Fruit fly (Drosophila melanogaster): Measurements from ENCODE around the gene dls.

Gene dls

dm6 chr3L:16157251-16158190 lies 43.6 kb upstream of the dls start (continued):
- TF ChIP-seq CG34406 (GFP tag; optimal IDR thresholded peaks at IDR 0.05) (peak; percentile 37), CG6854 (GFP tag; optimal IDR thresholded peaks at IDR 0.05) (no peak), pdm3 (GFP tag; optimal IDR thresholded peaks at IDR 0.05) (peak; percentile 57), Smox (GFP tag; optimal IDR thresholded peaks at IDR 0.05) (peak; percentile 26), Met (GFP tag; optimal IDR thresholded peaks at IDR 0.05) (peak; percentile 38), spab (GFP tag; optimal IDR thresholded peaks at IDR 0.05) (peak; percentile 10), ss (GFP tag; optimal IDR thresholded peaks at IDR 0.05) (peak in 1 of 2 experiments; percentile 51), CG31627 (GFP tag; optimal IDR thresholded peaks at IDR 0.05) (peak; percentile 37), Blimp-1 (GFP tag; optimal IDR thresholded peaks at IDR 0.05) (no peak), CG11762 (GFP tag; optimal IDR thresholded peaks at IDR 0.05; ENCODE audit: insufficient read depth) (peak; percentile 41), Eip75B (GFP tag; optimal IDR thresholded peaks at IDR 0.05) (peak; percentile 62), Eip78C (GFP tag) (peak; percentile 90), eg (GFP tag; IDR thresholded peaks at IDR 0.05) (peak; percentile 40; the same call in 2 of the 3 replicates), Ets96B (tag; optimal IDR thresholded peaks at IDR 0.05) (peak; percentile 28), Sox102F (GFP tag; optimal IDR thresholded peaks at IDR 0.05) (no peak), CG15336 (GFP tag; IDR thresholded peaks at IDR 0.05) (no peak), svp (GFP tag) (peak; percentile 62), CG10631 (GFP tag; optimal IDR thresholded peaks at IDR 0.05) (peak; percentile 62), Sox14 (GFP tag; optimal IDR thresholded peaks at IDR 0.05) (peak; percentile 59), cyc (GFP tag; optimal IDR thresholded peaks at IDR 0.05) (peak; percentile 11), Hr38 (GFP tag; optimal IDR thresholded peaks at IDR 0.05) (no peak), net (GFP tag; optimal IDR thresholded peaks at IDR 0.05) (peak; percentile 16), CG3919 (GFP tag; optimal IDR thresholded peaks at IDR 0.05) (peak; percentile 58), fd59A (GFP tag; optimal IDR thresholded peaks at IDR 0.05) (no peak), vri (GFP tag; optimal IDR thresholded peaks at IDR 0.05) (no peak), acj6 (GFP tag; optimal IDR thresholded peaks at IDR 0.05) (peak; percentile 64), fd85E (GFP tag; optimal IDR thresholded peaks at IDR 0.05) (no peak), CG8632 (GFP tag; optimal IDR thresholded peaks at IDR 0.05) (peak; percentile 33), CG10669 (GFP tag; optimal IDR thresholded peaks at IDR 0.05) (peak; percentile 47), CG6808 (GFP tag; optimal IDR thresholded peaks at IDR 0.05) (peak; percentile 2), CG1621 (tag; optimal IDR thresholded peaks at IDR 0.05) (no peak), CG7368 (GFP tag; optimal IDR thresholded peaks at IDR 0.05) (peak; percentile 1), CG16779 (tag; optimal IDR thresholded peaks at IDR 0.05) (peak; percentile 52), Lpt (GFP tag; optimal IDR thresholded peaks at IDR 0.05) (peak; percentile 21), CG9139 (GFP tag; optimal IDR thresholded peaks at IDR 0.05) (no peak), Hr4 (GFP tag; optimal IDR thresholded peaks at IDR 0.05) (peak; percentile 77), lz (GFP tag; optimal IDR thresholded peaks at IDR 0.05) (peak; percentile 48), CG3032 (tag; optimal IDR thresholded peaks at IDR 0.05) (peak; percentile 43)

dm6 chr3L:16158322-16158721 lies 42.8 kb upstream of the dls start:
- TF ChIP-seq fd85E (GFP tag; optimal IDR thresholded peaks at IDR 0.05): no peak
- no peak for TF ChIP-seq CG11294 (GFP tag; IDR thresholded peaks at IDR 0.05)
- TF ChIP-seq salr (GFP tag; optimal IDR thresholded peaks at IDR 0.05): peak in 1 of 2 experiments; percentile 5
- TF ChIP-seq Ets21C (GFP tag; optimal IDR thresholded peaks at IDR 0.05): no peak
- peak; percentile 7 to 32 for TF ChIP-seq ss (GFP tag; optimal IDR thresholded peaks at IDR 0.05)
- TF ChIP-seq eg (GFP tag; IDR thresholded peaks at IDR 0.05): peak; percentile 29; the same call in 1 of the 3 replicates
